Fruit fly (Drosophila melanogaster): ENCODE measurements around the gene bond.

The bond gene

DNA sequence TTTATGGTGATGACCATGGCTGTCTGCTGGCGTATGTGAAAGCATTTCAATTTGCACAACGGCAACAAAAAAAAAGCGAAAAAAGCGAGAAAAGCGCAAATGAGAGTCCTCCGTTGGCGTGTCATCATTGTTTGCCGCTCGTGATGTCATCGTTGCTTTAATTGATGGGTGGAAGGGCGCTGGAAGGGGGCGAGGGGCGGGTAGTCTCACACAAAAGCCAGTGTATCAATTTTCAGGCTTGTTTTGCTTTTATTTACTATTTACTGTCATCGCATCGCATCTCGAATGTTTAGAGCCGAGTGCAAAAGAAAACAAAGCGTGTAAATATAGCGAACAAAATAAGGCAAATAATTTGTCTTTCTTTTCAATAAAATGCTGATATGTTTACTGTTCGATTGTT, 38.8 kb downstream of the bond start (continued):
- TF ChIP-seq CG3995 (GFP tag; optimal IDR thresholded peaks at IDR 0.05) (no peak), unc-4 (GFP tag; IDR thresholded peaks at IDR 0.05; ENCODE audit: partially characterized antibody) (no peak), Rx (GFP tag; IDR thresholded peaks at IDR 0.05) (no peak), CG3163 (GFP tag; optimal IDR thresholded peaks at IDR 0.05) (no peak), sob (GFP tag; IDR thresholded peaks at IDR 0.05) (peak; percentile 10; the same call in 1 of the 2 replicates), pros (GFP tag; optimal IDR thresholded peaks at IDR 0.05) (no peak), al (GFP tag; IDR thresholded peaks at IDR 0.05) (no peak), CG8281 (tag; optimal IDR thresholded peaks at IDR 0.05) (peak; percentile 32), CG17385 (GFP tag; optimal IDR thresholded peaks at IDR 0.05) (no peak), HLH4C (GFP tag; IDR thresholded peaks at IDR 0.05; ENCODE audit: partially characterized antibody) (no peak), CG12391 (tag; optimal IDR thresholded peaks at IDR 0.05) (peak; percentile 29), Jarid2 (GFP tag; optimal IDR thresholded peaks at IDR 0.05) (peak; percentile 30), Mad (GFP tag; optimal IDR thresholded peaks at IDR 0.05) (no peak), peb (GFP tag; IDR thresholded peaks at IDR 0.05) (no peak), Bteb2 (GFP tag; optimal IDR thresholded peaks at IDR 0.05) (no peak), tll (GFP tag; optimal IDR thresholded peaks at IDR 0.05) (no peak), Trl (optimal IDR thresholded peaks at IDR 0.05) (no peak), Trl (GFP tag; optimal IDR thresholded peaks at IDR 0.05) (no peak), CG30403 (GFP tag; optimal IDR thresholded peaks at IDR 0.05) (no peak), D (optimal IDR thresholded peaks at IDR 0.05) (no peak), D (GFP tag; optimal IDR thresholded peaks at IDR 0.05) (peak; percentile 56), CG10979 (tag; optimal IDR thresholded peaks at IDR 0.05) (peak; percentile 7), wek (GFP tag; optimal IDR thresholded peaks at IDR 0.05) (peak; percentile 74), Fer1 (GFP tag; optimal IDR thresholded peaks at IDR 0.05) (peak; percentile 27), CG8765 (GFP tag; IDR thresholded peaks at IDR 0.05) (no peak), bigmax (GFP tag; optimal IDR thresholded peaks at IDR 0.05) (no peak), az2 (GFP tag; optimal IDR thresholded peaks at IDR 0.05) (no peak), bbx (GFP tag; IDR thresholded peaks at IDR 0.05; ENCODE audit: partially characterized antibody) (no peak), CG3847 (GFP tag; IDR thresholded peaks at IDR 0.05) (no peak), CG34376 (GFP tag; optimal IDR thresholded peaks at IDR 0.05) (no peak), Dp (GFP tag; optimal IDR thresholded peaks at IDR 0.05) (no peak), her (GFP tag; optimal IDR thresholded peaks at IDR 0.05) (no peak), sens (GFP tag) (peak; percentile 57), nom (GFP tag; optimal IDR thresholded peaks at IDR 0.05) (peak; percentile 56), Nf-YA (GFP tag; IDR thresholded peaks at IDR 0.05) (no peak), CG11247 (GFP tag; IDR thresholded peaks at IDR 0.05) (0 out of 2 replicates have a peak, but pooled peaks have one; percentile 24), usp (GFP tag; optimal IDR thresholded peaks at IDR 0.05) (no peak), tap (tag; optimal IDR thresholded peaks at IDR 0.05) (peak; percentile 59), nau (GFP tag; optimal IDR thresholded peaks at IDR 0.05) (peak; percentile 69), gce (GFP tag; IDR thresholded peaks at IDR 0.05) (0 out of 3 replicates have a peak, but pooled peaks have one; percentile 52), lbe (GFP tag; optimal IDR thresholded peaks at IDR 0.05) (no peak), mam (GFP tag; optimal IDR thresholded peaks at IDR 0.05) (no peak), CG18262 (tag; optimal IDR thresholded peaks at IDR 0.05) (peak; percentile 40), bsh (GFP tag; optimal IDR thresholded peaks at IDR 0.05) (peak in 1 of 2 experiments; percentile 72), ewg (GFP tag; optimal IDR thresholded peaks at IDR 0.05) (peak; percentile 35), grau (tag; optimal IDR thresholded peaks at IDR 0.05) (no peak), bcd (GFP tag; optimal IDR thresholded peaks at IDR 0.05) (peak; percentile 14), Lim3 (GFP tag; IDR thresholded peaks at IDR 0.05) (no peak), BEAF-32 (GFP tag; optimal IDR thresholded peaks at IDR 0.05) (no peak), CkIIα-i1 (GFP tag; IDR thresholded peaks at IDR 0.05) (no peak), CG1832 (GFP tag; optimal IDR thresholded peaks at IDR 0.05) (no peak)

All from whole organism, embryonic.